Fruit fly (Drosophila melanogaster) whole organism, embryonic: Measurements from ENCODE around the gene CG9270.

Source experiments
- Atf-2 ChIP-seq: fragments of 200-800 bp; sonication (Bioruptor generic); optimal IDR thresholded peaks from 2 replicates; lab custom pipeline; 2016; ENCODE audit warnings: missing biosample characterization, missing genetic modification characterization
- Atf6 ChIP-seq: fragments of 200-800 bp; sonication (Bioruptor generic); IDR thresholded peaks from 2 replicates; pipeline ENCODE4 v1.3.6; 2022; ENCODE audit warnings: missing biosample characterization, missing genetic modification characterization
- CG12155 ChIP-seq: fragments of 200-800 bp; sonication (Bioruptor generic); optimal IDR thresholded peaks from 3 replicates; lab custom pipeline; 2016; ENCODE audit warnings: missing biosample characterization, missing genetic modification characterization
- CG12219 ChIP-seq: fragments of 200-800 bp; sonication (Bioruptor generic); optimal IDR thresholded peaks from 3 replicates; lab custom pipeline; 2018; ENCODE audit warnings: missing biosample characterization, mild to moderate bottlenecking, missing genetic modification characterization
- CG12744 ChIP-seq: fragments of 200-800 bp; sonication (Bioruptor generic); optimal IDR thresholded peaks from 2 replicates; lab custom pipeline; 2016; ENCODE audit warnings: missing biosample characterization, missing genetic modification characterization
- CG13296 ChIP-seq: fragments of 200-800 bp; sonication (Bioruptor generic); optimal IDR thresholded peaks from 3 replicates; lab custom pipeline; 2018; ENCODE audit warnings: missing biosample characterization, mild to moderate bottlenecking, missing genetic modification characterization
- CG13624 ChIP-seq: fragments of 200-800 bp; sonication (Bioruptor generic); optimal IDR thresholded peaks from 2 replicates; lab custom pipeline; 2016; ENCODE audit warnings: missing biosample characterization, missing genetic modification characterization
- CG14014 ChIP-seq: fragments of 200-800 bp; sonication (Bioruptor generic); IDR thresholded peaks from 2 replicates; pipeline ENCODE4 v1.3.6; 2022; ENCODE audit warnings: missing biosample characterization, missing genetic modification characterization
- CG15011 ChIP-seq: fragments of 200-800 bp; sonication (Bioruptor generic); optimal IDR thresholded peaks from 3 replicates; lab custom pipeline; 2018; ENCODE audit warnings: missing biosample characterization, mild to moderate bottlenecking, missing genetic modification characterization
- CG15479 ChIP-seq: fragments of 200-800 bp; sonication (Bioruptor generic); optimal IDR thresholded peaks from 3 replicates; lab custom pipeline; 2019; ENCODE audit warnings: missing biosample characterization, mild to moderate bottlenecking, missing genetic modification characterization, moderate library complexity
- CG15514 ChIP-seq: fragments of 200-800 bp; sonication (Bioruptor generic); optimal IDR thresholded peaks from 3 replicates; lab custom pipeline; 2017; ENCODE audit warnings: missing biosample characterization, missing genetic modification characterization, mild to moderate bottlenecking, moderate library complexity, missing genetic modification reagents
- CG17802 ChIP-seq: fragments of 200-800 bp; sonication (Bioruptor generic); optimal IDR thresholded peaks from 2 replicates; lab custom pipeline; 2018; ENCODE audit warnings: missing biosample characterization, mild to moderate bottlenecking, missing genetic modification characterization, moderate library complexity
- CG17912 ChIP-seq: fragments of 200-800 bp; sonication (Bioruptor generic); optimal IDR thresholded peaks from 2 replicates; lab custom pipeline; 2018; ENCODE audit warnings: missing biosample characterization, mild to moderate bottlenecking, missing genetic modification characterization
- CG18011 ChIP-seq: fragments of 200-800 bp; sonication (Bioruptor generic); optimal IDR thresholded peaks from 2 replicates; lab custom pipeline; 2017; ENCODE audit warnings: missing biosample characterization, missing genetic modification characterization, mild to moderate bottlenecking, moderate library complexity, missing genotype
- CG31388 ChIP-seq: fragments of 200-800 bp; sonication (Bioruptor generic); optimal IDR thresholded peaks from 2 replicates; lab custom pipeline; 2016; ENCODE audit warnings: missing biosample characterization, missing genetic modification characterization
- CG3281 ChIP-seq: fragments of 200-800 bp; sonication (Bioruptor generic); optimal IDR thresholded peaks from 3 replicates; lab custom pipeline; 2017; ENCODE audit warnings: missing biosample characterization, mild to moderate bottlenecking, missing genetic modification characterization
- CG5180 ChIP-seq: fragments of 200-800 bp; sonication (Bioruptor generic); optimal IDR thresholded peaks from 3 replicates; lab custom pipeline; 2017; ENCODE audit warnings: missing biosample characterization, missing genetic modification characterization, mild to moderate bottlenecking, moderate library complexity, missing genetic modification reagents
- CG9876 ChIP-seq: fragments of 200-800 bp; sonication (Bioruptor generic); optimal IDR thresholded peaks from 2 replicates; lab custom pipeline; 2016; ENCODE audit warnings: missing biosample characterization, missing genetic modification characterization
- CrebB ChIP-seq: fragments of 200-800 bp; sonication (Bioruptor generic); optimal IDR thresholded peaks from 3 replicates; lab custom pipeline; 2018; ENCODE audit warnings: missing biosample characterization, mild to moderate bottlenecking, missing genetic modification characterization
- D ChIP-seq, 2 experiments: fragments of 200-800 bp in 1 of 2; fragments of >200 bp in 1 of 2; sonication (Bioruptor generic) in 1 of 2; optimal IDR thresholded peaks; 2 replicates in 1 of 2; 3 replicates in 1 of 2; lab custom pipeline; 2017; ENCODE audit warnings: mild to moderate bottlenecking in 1 of 2, missing biosample characterization in 1 of 2, missing genetic modification characterization in 1 of 2, missing genetic modification reagents in 1 of 2
- Elba2 ChIP-seq: fragments of 200-800 bp; sonication (Bioruptor generic); optimal IDR thresholded peaks from 3 replicates; lab custom pipeline; 2016; ENCODE audit warnings: missing biosample characterization, missing genetic modification characterization
- Hr3 ChIP-seq: fragments of 200-800 bp; sonication (Bioruptor generic); optimal IDR thresholded peaks from 3 replicates; lab custom pipeline; 2016; ENCODE audit warnings: missing biosample characterization, missing genetic modification characterization
- Lim3 ChIP-seq: fragments of 200-800 bp; sonication (Bioruptor generic); IDR thresholded peaks from 2 replicates; pipeline ENCODE4 v1.3.6; 2022; ENCODE audit warnings: missing biosample characterization, missing genetic modification characterization
- Myb ChIP-seq: fragments of 200-800 bp; sonication (Bioruptor generic); optimal IDR thresholded peaks from 2 replicates; lab custom pipeline; 2016; ENCODE audit warnings: missing biosample characterization, missing genetic modification characterization
- Oli ChIP-seq: fragments of 200-800 bp; sonication (Bioruptor generic); optimal IDR thresholded peaks from 2 replicates; lab custom pipeline; 2018; ENCODE audit warnings: missing biosample characterization, mild to moderate bottlenecking, missing genetic modification characterization, moderate library complexity
- Optix ChIP-seq: fragments of 200-800 bp; sonication (Bioruptor generic); IDR thresholded peaks from 3 replicates; pipeline ENCODE4 v1.3.6; 2022; ENCODE audit warnings: missing biosample characterization, missing genetic modification characterization
- Pdp1 ChIP-seq, 2 experiments: fragments of 200-800 bp; sonication (Bioruptor generic); optimal IDR thresholded peaks; 3 replicates each; lab custom pipeline; 2016; ENCODE audit warnings: missing biosample characterization in 2 of 2, missing genetic modification characterization in 2 of 2, mild to moderate bottlenecking in 1 of 2, moderate library complexity in 1 of 2
- Poxn ChIP-seq: fragments of 200-800 bp; sonication (Bioruptor generic); IDR thresholded peaks from 2 replicates; pipeline ENCODE4 v1.3.6; 2022; ENCODE audit warnings: missing biosample characterization, missing genetic modification characterization
- Vsx1 ChIP-seq: fragments of 200-800 bp; sonication (Bioruptor generic); optimal IDR thresholded peaks from 2 replicates; lab custom pipeline; 2017; ENCODE audit warnings: missing biosample characterization, mild to moderate bottlenecking, missing genetic modification characterization, missing genetic modification reagents
- bbx ChIP-seq: fragments of 200-800 bp; sonication (Bioruptor generic); IDR thresholded peaks from 2 replicates; pipeline ENCODE4 v1.3.6; 2022; ENCODE audit warnings: missing biosample characterization, missing genetic modification characterization; ENCODE audit not compliant: partially characterized antibody
- disco-r ChIP-seq: fragments of 200-800 bp; sonication (Bioruptor generic); optimal IDR thresholded peaks from 2 replicates; lab custom pipeline; 2016; ENCODE audit warnings: missing biosample characterization, missing genetic modification characterization
- dmrt99B ChIP-seq: fragments of 200-800 bp; sonication (Bioruptor generic); optimal IDR thresholded peaks from 2 replicates; lab custom pipeline; 2018; ENCODE audit warnings: missing biosample characterization, mild to moderate bottlenecking, missing genetic modification characterization, moderate library complexity
- esg ChIP-seq: fragments of 200-800 bp; sonication (Bioruptor generic); conservative IDR thresholded peaks from 2 replicates; pipeline ENCODE4 v1.3.6; 2022; ENCODE audit warnings: missing biosample characterization, missing genetic modification characterization
- fd102C ChIP-seq: fragments of 200-800 bp; sonication (Bioruptor generic); optimal IDR thresholded peaks from 2 replicates; lab custom pipeline; 2018; ENCODE audit warnings: missing biosample characterization, mild to moderate bottlenecking, missing genetic modification characterization, moderate library complexity
- fu2 ChIP-seq: fragments of 200-800 bp; sonication (Bioruptor generic); optimal IDR thresholded peaks from 2 replicates; lab custom pipeline; 2016; ENCODE audit warnings: missing biosample characterization, missing genetic modification characterization
- jing ChIP-seq: fragments of 200-800 bp; sonication (Bioruptor generic); optimal IDR thresholded peaks from 2 replicates; lab custom pipeline; 2018; ENCODE audit warnings: missing biosample characterization, mild to moderate bottlenecking, missing genetic modification characterization
- ken ChIP-seq: fragments of 200-800 bp; sonication (Bioruptor generic); IDR thresholded peaks from 3 replicates; pipeline ENCODE4 v1.3.6; 2022; ENCODE audit warnings: missing biosample characterization, missing genetic modification characterization
- odd ChIP-seq: fragments of 200-800 bp; sonication (Bioruptor generic); optimal IDR thresholded peaks from 2 replicates; lab custom pipeline; 2017; ENCODE audit warnings: missing biosample characterization, mild to moderate bottlenecking, missing genetic modification characterization
- org-1 ChIP-seq: fragments of 200-800 bp; sonication (Bioruptor generic); optimal IDR thresholded peaks from 2 replicates; lab custom pipeline; 2017; ENCODE audit warnings: missing biosample characterization, missing genetic modification characterization
- pan ChIP-seq, 4 experiments: fragments of >200 bp in 3 of 4; fragments of 200-800 bp in 1 of 4; sonication (Bioruptor generic) in 1 of 4; optimal IDR thresholded peaks in 3 of 4; IDR thresholded peaks in 1 of 4; 2 replicates each; pipeline versions ENCODE4 v1.3.6 to Lab custom; 2017 to 2022; ENCODE audit warnings: missing biosample characterization in 2 of 4, missing genetic modification characterization in 2 of 4, mixed read lengths in 1 of 4
- pb ChIP-seq: fragments of 200-800 bp; sonication (Bioruptor generic); optimal IDR thresholded peaks from 3 replicates; lab custom pipeline; 2016; ENCODE audit warnings: missing biosample characterization, missing genetic modification characterization
- pros ChIP-seq: fragments of 200-800 bp; sonication (Bioruptor generic); optimal IDR thresholded peaks from 3 replicates; lab custom pipeline; 2019; ENCODE audit warnings: missing biosample characterization, mild to moderate bottlenecking, missing genetic modification characterization, moderate library complexity
- schlank ChIP-seq: fragments of 200-800 bp; sonication (Bioruptor generic); optimal IDR thresholded peaks from 2 replicates; lab custom pipeline; 2018; ENCODE audit warnings: missing biosample characterization, mild to moderate bottlenecking, missing genetic modification characterization
- sima ChIP-seq: fragments of 200-800 bp; sonication (Bioruptor generic); optimal IDR thresholded peaks from 2 replicates; lab custom pipeline; 2016; ENCODE audit warnings: missing biosample characterization, missing genetic modification characterization
- tgo ChIP-seq: fragments of 200-800 bp; sonication (Bioruptor generic); IDR thresholded peaks from 3 replicates; pipeline ENCODE4 v1.3.6; 2022; ENCODE audit warnings: missing biosample characterization, missing genetic modification characterization
- tin ChIP-seq: fragments of 200-800 bp; sonication (Bioruptor generic); optimal IDR thresholded peaks from 3 replicates; lab custom pipeline; 2016; ENCODE audit warnings: missing biosample characterization, missing genetic modification characterization

Gene CG9270

dm6 chr2L:20883097-20883496 lies 50.8 kb downstream of the CG9270 start:
- TF ChIP-seq CG12219 (no peak), bbx (GFP tag; lab: Robert Waterston, UW) (no peak), CG13296 (GFP tag; lab: Kevin White, UChicago) (no peak), CG5180 (GFP tag; lab: Kevin White, UChicago) (no peak), Elba2 (GFP tag; lab: Kevin White, UChicago) (no peak), Poxn (GFP tag; lab: Robert Waterston, UW) (no peak)

- peak; percentile 47 for TF ChIP-seq CG15514
- TF ChIP-seq Atf-2 (GFP tag; lab: Kevin White, UChicago), result peak; percentile 14
- TF ChIP-seq CG13624, result peak; percentile 69
- TF ChIP-seq Atf6 (GFP tag; lab: Robert Waterston, UW), result peak; percentile 73
- peak; percentile 52 for TF ChIP-seq esg (GFP tag; lab: Robert Waterston, UW)
- no peak for TF ChIP-seq Vsx1 (GFP tag; lab: Kevin White, UChicago)
- TF ChIP-seq pros, result no peak
- peak; percentile 12 for TF ChIP-seq odd (GFP tag; lab: Kevin White, UChicago)
- peak; percentile 48 for TF ChIP-seq CG12155 (GFP tag; lab: Kevin White, UChicago)
- peak; percentile 64 for TF ChIP-seq org-1 (GFP tag; lab: Kevin White, UChicago)
- TF ChIP-seq Optix (GFP tag; lab: Robert Waterston, UW), result no peak; the same call in 2 of the 3 replicates
- peak; percentile 64 to 72 for TF ChIP-seq Pdp1 (GFP tag; optimal IDR thresholded peaks at IDR 0.05; lab: Kevin White, UChicago)
- TF ChIP-seq Myb, result peak; percentile 44
- TF ChIP-seq disco-r (GFP tag; lab: Kevin White, UChicago), result no peak
- TF ChIP-seq CG15479 (GFP tag; lab: Kevin White, UChicago), result no peak
- no peak for TF ChIP-seq CG18011 (GFP tag; lab: Kevin White, UChicago)
- no peak for TF ChIP-seq pan (optimal IDR thresholded peaks at IDR 0.05; lab: Kevin White, UChicago)
- peak in 1 of 2 experiments; percentile 47 for TF ChIP-seq pan (GFP tag; optimal IDR thresholded peaks at IDR 0.05 in 1 of 2, IDR thresholded peaks at IDR 0.05 in 1 of 2)
- peak; percentile 29 for TF ChIP-seq dmrt99B (tag; lab: Kevin White, UChicago)
- TF ChIP-seq schlank (tag; lab: Kevin White, UChicago), result peak; percentile 60
- peak; percentile 38 for TF ChIP-seq Oli
- TF ChIP-seq Lim3 (GFP tag; lab: Robert Waterston, UW), result no peak
- no peak for TF ChIP-seq D (optimal IDR thresholded peaks at IDR 0.05; lab: Kevin White, UChicago)
- TF ChIP-seq D (GFP tag; optimal IDR thresholded peaks at IDR 0.05; lab: Kevin White, UChicago), result no peak
- TF ChIP-seq CG3281 (GFP tag; lab: Kevin White, UChicago), result peak; percentile 65
- TF ChIP-seq jing (GFP tag; lab: Kevin White, UChicago), result no peak
- no peak for TF ChIP-seq sima
- TF ChIP-seq fd102C, result no peak
- TF ChIP-seq CG17912 (GFP tag; lab: Kevin White, UChicago), result no peak
- peak; percentile 55 for TF ChIP-seq CG15011
- no peak for TF ChIP-seq pb (GFP tag; lab: Kevin White, UChicago)
- 0 out of 3 replicates have a peak, but pooled peaks have one; percentile 33 for TF ChIP-seq ken (GFP tag; lab: Robert Waterston, UW)
- TF ChIP-seq tin (GFP tag; lab: Kevin White, UChicago), result peak; percentile 41
- peak; percentile 70; the same call in 1 of the 2 replicates for TF ChIP-seq CG14014 (GFP tag; lab: Robert Waterston, UW)
- no peak for TF ChIP-seq CG17802 (tag; lab: Kevin White, UChicago)
- no peak for TF ChIP-seq CG12744 (GFP tag; lab: Kevin White, UChicago)
- TF ChIP-seq bbx (GFP tag; lab: Robert Waterston, UW), result no peak
- peak; percentile 54 for TF ChIP-seq fu2 (GFP tag; lab: Kevin White, UChicago)
- no peak for TF ChIP-seq CG9876 (GFP tag; lab: Kevin White, UChicago)
- TF ChIP-seq Hr3 (GFP tag; lab: Kevin White, UChicago), result peak; percentile 25
- no peak for TF ChIP-seq tgo (GFP tag; lab: Robert Waterston, UW)
- TF ChIP-seq CrebB (tag; lab: Kevin White, UChicago), result no peak
- no peak for TF ChIP-seq CG31388
Measured at dm6 chr2L:20881353-20882079, 52.4 kb downstream of the CG9270 start.
